Fruit fly (Drosophila melanogaster): Measurements from ENCODE around the gene Gr10b.

The Gr10b gene

dm6 chrX:11451027-11451572 is 38.1 kb upstream of the Gr10b start (continued):
- TF ChIP-seq CG10543 (GFP tag; optimal IDR thresholded peaks at IDR 0.05) (no peak), Ets65A (GFP tag) (peak; percentile 90), disco-r (GFP tag; optimal IDR thresholded peaks at IDR 0.05) (peak; percentile 38), CG15011 (GFP tag; optimal IDR thresholded peaks at IDR 0.05) (no peak), CG7963 (GFP tag; IDR thresholded peaks at IDR 0.05; ENCODE audit: partially characterized antibody) (no peak), Hsf (GFP tag; optimal IDR thresholded peaks at IDR 0.05) (peak; percentile 27), CG9876 (GFP tag; optimal IDR thresholded peaks at IDR 0.05) (no peak), HLH54F (GFP tag; optimal IDR thresholded peaks at IDR 0.05) (peak; percentile 38), Tbp (GFP tag; optimal IDR thresholded peaks at IDR 0.05) (no peak), CG10209 (GFP tag; optimal IDR thresholded peaks at IDR 0.05) (peak; percentile 12), eve (GFP tag; optimal IDR thresholded peaks at IDR 0.05) (peak in 1 of 2 experiments; percentile 19), pnt (GFP tag; optimal IDR thresholded peaks at IDR 0.05) (no peak), Vsx1 (GFP tag; optimal IDR thresholded peaks at IDR 0.05) (no peak), aop (GFP tag; IDR thresholded peaks at IDR 0.05) (no peak), mirr (GFP tag; optimal IDR thresholded peaks at IDR 0.05) (peak; percentile 17), CG9609 (GFP tag; optimal IDR thresholded peaks at IDR 0.05) (no peak), Awh (GFP tag; IDR thresholded peaks at IDR 0.05) (0 out of 2 replicates have a peak, but pooled peaks have one; percentile 8), CG4854 (GFP tag; optimal IDR thresholded peaks at IDR 0.05) (peak; percentile 30), bab2 (GFP tag; optimal IDR thresholded peaks at IDR 0.05) (no peak), chif (GFP tag; optimal IDR thresholded peaks at IDR 0.05) (peak in 1 of 2 experiments; percentile 22), peb (GFP tag; IDR thresholded peaks at IDR 0.05) (no peak), Xbp1 (GFP tag; optimal IDR thresholded peaks at IDR 0.05) (peak; percentile 60), phol (tag; optimal IDR thresholded peaks at IDR 0.05) (peak; percentile 25), Deaf1 (tag; optimal IDR thresholded peaks at IDR 0.05) (no peak), Lim3 (GFP tag; IDR thresholded peaks at IDR 0.05) (no peak), CG17359 (tag; optimal IDR thresholded peaks at IDR 0.05) (peak; percentile 65), Nf-YC (tag; optimal IDR thresholded peaks at IDR 0.05) (peak; percentile 20), CG3163 (GFP tag; optimal IDR thresholded peaks at IDR 0.05) (peak; percentile 1), CG33557 (GFP tag; optimal IDR thresholded peaks at IDR 0.05) (no peak), grn (GFP tag; optimal IDR thresholded peaks at IDR 0.05) (no peak), ttk (GFP tag; IDR thresholded peaks at IDR 0.05) (no peak), bowl (GFP tag; IDR thresholded peaks at IDR 0.05) (no peak), grau (tag; optimal IDR thresholded peaks at IDR 0.05) (peak; percentile 82), Doc2 (GFP tag; IDR thresholded peaks at IDR 0.05) (no peak), crol (GFP tag; IDR thresholded peaks at IDR 0.05) (no peak), emc (GFP tag; optimal IDR thresholded peaks at IDR 0.05) (no peak), CG13424 (tag; optimal IDR thresholded peaks at IDR 0.05) (peak; percentile 53), D (optimal IDR thresholded peaks at IDR 0.05) (no peak), D (GFP tag; optimal IDR thresholded peaks at IDR 0.05) (no peak), wdn (GFP tag; IDR thresholded peaks at IDR 0.05) (no peak), CG15696 (tag; optimal IDR thresholded peaks at IDR 0.05) (no peak), Ravus (GFP tag; IDR thresholded peaks at IDR 0.05) (no peak), E2f1 (GFP tag; IDR thresholded peaks at IDR 0.05) (peak; percentile 43; the same call in 1 of the 2 replicates), CG4617 (GFP tag; optimal IDR thresholded peaks at IDR 0.05; ENCODE audit: borderline replicate concordance) (no peak), Six4 (GFP tag; optimal IDR thresholded peaks at IDR 0.05) (no peak), CG11398 (GFP tag; optimal IDR thresholded peaks at IDR 0.05) (no peak), z (GFP tag; IDR thresholded peaks at IDR 0.05) (no peak), dmrt99B (tag; optimal IDR thresholded peaks at IDR 0.05) (peak; percentile 66), CG2678 (tag; optimal IDR thresholded peaks at IDR 0.05) (peak; percentile 58), gsb (GFP tag; IDR thresholded peaks at IDR 0.05) (peak; percentile 36; the same call in 1 of the 2 replicates), trem (tag; optimal IDR thresholded peaks at IDR 0.05) (no peak), Nf-YB (GFP tag; optimal IDR thresholded peaks at IDR 0.05) (no peak)
